Worm (Caenorhabditis elegans) whole organism, late embryonic: ENCODE results near the gene Y38F1A.8.

ENCODE experiments used
- Y22D7AL.16 ChIP-seq: sonication (generic microtip); optimal IDR thresholded peaks from 2 replicates; lab custom pipeline; 2016; ENCODE audit warnings: missing genetic modification characterization, missing compliant biosample characterization
- ceh-45 ChIP-seq: fragments of 200-800 bp; sonication (Bioruptor generic); IDR thresholded peaks from 2 replicates; pipeline ENCODE4 v1.3.6; 2022; ENCODE audit warnings: missing genetic modification reagents, missing genetic modification characterization, missing compliant biosample characterization
- hlh-13 ChIP-seq: fragments of 200-800 bp; sonication (Bioruptor generic); optimal IDR thresholded peaks from 2 replicates; lab custom pipeline; 2018; ENCODE audit warnings: mild to moderate bottlenecking, missing genetic modification characterization, missing compliant biosample characterization
- lim-6 ChIP-seq: sonication (generic microtip); optimal IDR thresholded peaks from 2 replicates; lab custom pipeline; 2016; ENCODE audit warnings: missing genetic modification characterization, missing compliant biosample characterization
- nhr-11 ChIP-seq: fragments of 150-350 bp; optimal IDR thresholded peaks from 2 replicates; lab custom pipeline; 2014; ENCODE audit warnings: missing biosample characterization, missing genetic modification characterization
- pha-4 ChIP-seq: fragments of 150-350 bp; optimal IDR thresholded peaks from 2 replicates; lab custom pipeline; 2018; ENCODE audit warnings: missing biosample characterization, missing genetic modification reagents, missing genetic modification characterization
- ref-2 ChIP-seq: sonication (generic microtip); optimal IDR thresholded peaks from 2 replicates; lab custom pipeline; 2016; ENCODE audit warnings: missing genetic modification characterization, missing compliant biosample characterization
- tbx-2 ChIP-seq: sonication (generic microtip); optimal IDR thresholded peaks from 2 replicates; lab custom pipeline; 2016; ENCODE audit warnings: missing genetic modification characterization, missing compliant biosample characterization
- unc-86 ChIP-seq: sonication (generic microtip); optimal IDR thresholded peaks from 2 replicates; lab custom pipeline; 2016; ENCODE audit warnings: missing genetic modification characterization, missing compliant biosample characterization

ce11 chrII:12980212-12980611, 20.4 kb downstream of the Y38F1A.8 start, which contains the start of gene cyd-1:
- TF ChIP-seq nhr-11 (tag; lab: Kevin White, UChicago) (no peak), hlh-13 (GFP tag; lab: Kevin White, UChicago) (no peak), tbx-2 (no peak), Y22D7AL.16 (tag; lab: Kevin White, UChicago) (no peak), ceh-45 (GFP tag; lab: Robert Waterston, UW) (no peak), lim-6 (no peak), ref-2 (no peak), pha-4 (no peak), unc-86 (tag; lab: Kevin White, UChicago) (no peak)
